Fruit fly (Drosophila melanogaster): ENCODE results near the gene CG44002.
A peak's percentile ranks its signal among the peaks of the same experiment; 100 is the strongest.

The CG44002 gene

DNA sequence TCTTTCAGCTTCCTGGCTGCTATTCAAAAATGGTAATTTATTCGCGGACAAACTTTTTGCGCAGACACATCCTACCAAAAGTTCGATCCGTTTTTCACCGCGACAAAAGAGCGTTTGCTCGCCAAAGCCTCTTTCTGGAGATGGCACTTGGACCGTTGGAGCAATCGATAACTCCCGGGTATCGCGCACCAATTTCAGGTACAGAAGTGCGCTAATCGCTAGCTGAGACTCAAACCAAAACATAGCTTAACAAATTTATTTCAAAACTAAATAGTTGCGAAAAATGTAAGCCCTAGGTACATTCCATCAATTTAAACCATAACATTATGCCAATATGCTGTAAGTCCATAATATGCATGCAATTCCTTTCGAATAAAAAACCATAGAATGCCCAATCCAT, 26.2 kb downstream of the CG44002 start, which contains the start of gene toc (continued):
- TF ChIP-seq dan (GFP tag; IDR thresholded peaks at IDR 0.05) (no peak), CG9727 (GFP tag; optimal IDR thresholded peaks at IDR 0.05) (no peak), CTCF (GFP tag; optimal IDR thresholded peaks at IDR 0.05) (peak; percentile 48), Trl (optimal IDR thresholded peaks at IDR 0.05) (peak in 1 of 2 experiments; percentile 35), Trl (GFP tag; optimal IDR thresholded peaks at IDR 0.05) (peak; percentile 18), twi (tag; optimal IDR thresholded peaks at IDR 0.05) (no peak), CG8478 (optimal IDR thresholded peaks at IDR 0.05) (no peak), Drgx (GFP tag; IDR thresholded peaks at IDR 0.05) (0 out of 2 replicates have a peak, but pooled peaks have one; percentile 24), CG4707 (GFP tag; optimal IDR thresholded peaks at IDR 0.05) (no peak), Lim3 (GFP tag; IDR thresholded peaks at IDR 0.05) (no peak), CG2875 (GFP tag; optimal IDR thresholded peaks at IDR 0.05) (no peak), CG6654 (GFP tag; optimal IDR thresholded peaks at IDR 0.05) (no peak), gsb-n (tag; optimal IDR thresholded peaks at IDR 0.05) (no peak), NFAT (GFP tag; IDR thresholded peaks at IDR 0.05) (no peak; the same call in 1 of the 2 replicates), CG17912 (GFP tag; optimal IDR thresholded peaks at IDR 0.05) (no peak), CG6254 (GFP tag; optimal IDR thresholded peaks at IDR 0.05) (no peak), shn (GFP tag; optimal IDR thresholded peaks at IDR 0.05) (no peak), scrt (GFP tag; optimal IDR thresholded peaks at IDR 0.05) (no peak), CG17361 (GFP tag; IDR thresholded peaks at IDR 0.05) (no peak), caup (GFP tag; optimal IDR thresholded peaks at IDR 0.05; ENCODE audit: severe bottlenecking) (no peak), chif (GFP tag; optimal IDR thresholded peaks at IDR 0.05) (no peak), Hr78 (GFP tag; optimal IDR thresholded peaks at IDR 0.05) (no peak), peb (GFP tag; IDR thresholded peaks at IDR 0.05) (no peak), Deaf1 (tag; optimal IDR thresholded peaks at IDR 0.05) (no peak), fd64A (GFP tag; optimal IDR thresholded peaks at IDR 0.05) (no peak), CG1233 (GFP tag; optimal IDR thresholded peaks at IDR 0.05) (no peak), Lhr (GFP tag; optimal IDR thresholded peaks at IDR 0.05) (peak; percentile 57), jing (GFP tag; optimal IDR thresholded peaks at IDR 0.05) (no peak), insv (GFP tag; optimal IDR thresholded peaks at IDR 0.05) (no peak), Doc3 (GFP tag; IDR thresholded peaks at IDR 0.05; ENCODE audit: partially characterized antibody) (peak; percentile 68), E2f2 (GFP tag; IDR thresholded peaks at IDR 0.05) (peak; percentile 68), tup (GFP tag; optimal IDR thresholded peaks at IDR 0.05) (no peak), esg (GFP tag; conservative IDR thresholded peaks at IDR 0.05) (no peak), dysf (GFP tag; IDR thresholded peaks at IDR 0.05) (no peak), az2 (GFP tag; optimal IDR thresholded peaks at IDR 0.05) (no peak), sim (GFP tag; IDR thresholded peaks at IDR 0.05) (no peak), dati (GFP tag; IDR thresholded peaks at IDR 0.05) (no peak), gcm (GFP tag; optimal IDR thresholded peaks at IDR 0.05) (no peak), Bteb2 (GFP tag; optimal IDR thresholded peaks at IDR 0.05) (no peak), Rx (GFP tag; IDR thresholded peaks at IDR 0.05) (no peak), sima (GFP tag; optimal IDR thresholded peaks at IDR 0.05) (no peak), CG4282 (GFP tag; optimal IDR thresholded peaks at IDR 0.05) (no peak), pho (GFP tag; optimal IDR thresholded peaks at IDR 0.05) (no peak), NC2β (GFP tag; optimal IDR thresholded peaks at IDR 0.05) (no peak), Dip3 (GFP tag; optimal IDR thresholded peaks at IDR 0.05) (no peak), al (GFP tag; IDR thresholded peaks at IDR 0.05) (no peak), CG31388 (GFP tag; optimal IDR thresholded peaks at IDR 0.05) (no peak), inv (GFP tag; IDR thresholded peaks at IDR 0.05; ENCODE audit: partially characterized antibody) (peak; percentile 83), Dek (tag; optimal IDR thresholded peaks at IDR 0.05) (no peak), CG12942 (GFP tag; optimal IDR thresholded peaks at IDR 0.05) (no peak), CG7357 (GFP tag; IDR thresholded peaks at IDR 0.05) (no peak), CG15073 (GFP tag; optimal IDR thresholded peaks at IDR 0.05) (no peak), fd96Cb (tag; optimal IDR thresholded peaks at IDR 0.05) (no peak)
